Worm (Caenorhabditis elegans): ENCODE data around the gene saeg-1.
A peak's percentile ranks its signal among the peaks of the same experiment; 100 is the strongest.

The saeg-1 gene

DNA sequence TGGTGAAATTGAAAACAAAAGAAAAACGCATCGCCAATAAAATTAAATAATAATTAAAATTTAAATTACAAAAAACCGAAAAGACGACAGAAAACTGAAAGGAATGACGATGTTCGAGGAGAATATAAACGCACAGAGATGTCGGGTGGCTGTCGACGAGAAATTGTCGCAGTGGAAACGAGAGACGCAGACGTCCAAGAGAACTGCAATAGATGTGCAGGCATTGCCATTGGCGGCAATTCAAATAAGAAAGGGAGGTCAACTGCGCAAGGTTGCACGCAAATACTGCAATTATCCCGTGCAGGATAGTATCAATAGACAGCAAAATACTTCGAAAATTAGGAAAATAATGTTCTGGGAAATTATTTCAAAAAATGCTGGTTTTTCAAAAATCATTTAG lies 31.7 kb upstream of the saeg-1 start (continued):
- TF ChIP-seq ztf-11 (tag; optimal IDR thresholded peaks at IDR 0.05): peak; percentile 56 to 97
- TF ChIP-seq sox-4 (tag; optimal IDR thresholded peaks at IDR 0.05): peak; percentile 97
- peak; percentile 100 for TF ChIP-seq nhr-85 (tag)
- peak; percentile 99 for TF ChIP-seq xbp-1 (tag; optimal IDR thresholded peaks at IDR 0.05)
- peak; percentile 99 for TF ChIP-seq swsn-7 (tag; optimal IDR thresholded peaks at IDR 0.05)
- TF ChIP-seq blmp-1 (tag; optimal IDR thresholded peaks at IDR 0.05): peak; percentile 92
- TF ChIP-seq nhr-28 (tag; optimal IDR thresholded peaks at IDR 0.05): peak; percentile 51
- TF ChIP-seq lir-3 (tag; optimal IDR thresholded peaks at IDR 0.05; ENCODE audit: poor library complexity): peak; percentile 94
- peak; percentile 99 for TF ChIP-seq tbx-2 (tag; optimal IDR thresholded peaks at IDR 0.05)
- TF ChIP-seq aly-2 (tag; optimal IDR thresholded peaks at IDR 0.05): peak; percentile 92
- TF ChIP-seq nhr-90 (tag; optimal IDR thresholded peaks at IDR 0.05; ENCODE audit: poor library complexity): peak; percentile 99
- peak; percentile 98 for TF ChIP-seq ceh-8 (GFP tag; optimal IDR thresholded peaks at IDR 0.05)
- TF ChIP-seq hlh-4 (tag; optimal IDR thresholded peaks at IDR 0.05): peak; percentile 70
- TF ChIP-seq fkh-4 (tag; optimal IDR thresholded peaks at IDR 0.05; ENCODE audit: borderline replicate concordance): peak; percentile 88

- no peak for TF ChIP-seq pag-3 (tag; optimal IDR thresholded peaks at IDR 0.05; ENCODE audit: borderline replicate concordance, insufficient read depth)
Observed at ce11 chrV:10897106-10897171, 31.4 kb upstream of the saeg-1 start, which contains the start of gene sec-61.G. Gene sec-61.G (minus strand): TSS chrV:10897143.

- TF ChIP-seq elt-2 (tag; optimal IDR thresholded peaks at IDR 0.05) (no peak), efl-1 (optimal IDR thresholded peaks at IDR 0.05) (no peak), efl-1 (GFP tag; optimal IDR thresholded peaks at IDR 0.05 in 1 of 2) (peak in 1 of 2 experiments; percentile 90)
Observed at ce11 chrV:10896706-10897105, 31.2 kb upstream of the saeg-1 start.

ce11 chrV:10896295-10896694 lies 30.8 kb upstream of the saeg-1 start, which contains the start of gene F32D8.13:
Gene F32D8.13 (minus strand): TSS chrV:10896543.
- TF ChIP-seq fos-1 (tag; optimal IDR thresholded peaks at IDR 0.05): no peak
- TF ChIP-seq lsy-2 (tag; optimal IDR thresholded peaks at IDR 0.05): peak; percentile 12 to 20
- TF ChIP-seq grh-1 (GFP tag; IDR thresholded peaks at IDR 0.05): no peak
- TF ChIP-seq nhr-90 (tag; optimal IDR thresholded peaks at IDR 0.05; ENCODE audit: poor library complexity): peak; percentile 33
- peak; percentile 14 for TF ChIP-seq elt-2 (tag; optimal IDR thresholded peaks at IDR 0.05)
- TF ChIP-seq nhr-71 (tag; optimal IDR thresholded peaks at IDR 0.05): peak; percentile 40

DNA sequence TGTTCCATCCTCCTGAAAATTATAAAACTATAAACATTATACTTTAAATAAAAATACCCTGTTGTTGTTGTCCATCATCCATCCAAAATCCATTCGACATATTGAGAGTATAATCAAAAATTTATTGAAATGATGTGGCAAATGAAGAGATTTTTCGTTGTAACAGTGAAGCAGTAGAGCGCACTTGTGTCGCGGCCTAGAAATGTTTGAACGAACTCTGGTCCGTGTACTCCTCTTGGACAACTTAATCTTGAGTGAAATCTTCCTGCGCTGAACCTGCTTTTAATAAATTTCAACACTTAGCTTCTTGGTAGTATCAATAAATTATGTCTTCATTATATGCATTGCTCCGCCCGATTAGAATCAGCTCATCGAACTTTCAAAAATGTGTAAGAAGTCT lies 29.1 kb upstream of the saeg-1 start, which contains the start of the genes F32D8.14 and F32D8.5:
Gene F32D8.14 (minus strand): TSS at position 188 of the 400 bp plus-strand sequence.
Gene F32D8.5 (plus strand): TSS at position 200 of the 400 bp plus-strand sequence.
- peak; percentile 60 for TF ChIP-seq Y116A8C.19 (tag; optimal IDR thresholded peaks at IDR 0.05; ENCODE audit: borderline replicate concordance)
- peak; percentile 82 for TF ChIP-seq ztf-4 (tag; optimal IDR thresholded peaks at IDR 0.05)
- TF ChIP-seq lir-3 (tag; optimal IDR thresholded peaks at IDR 0.05; ENCODE audit: poor library complexity): peak; percentile 96
- no peak for TF ChIP-seq ets-5 (GFP tag; IDR thresholded peaks at IDR 0.05)
- TF ChIP-seq hlh-17 (GFP tag; optimal IDR thresholded peaks at IDR 0.05; ENCODE audit: borderline replicate concordance): no peak
- TF ChIP-seq ceh-8 (GFP tag; optimal IDR thresholded peaks at IDR 0.05): peak; percentile 51
- no peak for TF ChIP-seq ces-1 (GFP tag; optimal IDR thresholded peaks at IDR 0.05)
- peak; percentile 91 for TF ChIP-seq nhr-20 (tag; optimal IDR thresholded peaks at IDR 0.05)
- no peak for TF ChIP-seq zag-1 (tag; optimal IDR thresholded peaks at IDR 0.05)
- TF ChIP-seq tbx-2 (tag; optimal IDR thresholded peaks at IDR 0.05): peak; percentile 90
- peak; percentile 61 for TF ChIP-seq isw-1 (GFP tag; IDR thresholded peaks at IDR 0.05)
- no peak for TF ChIP-seq unc-30 (tag; optimal IDR thresholded peaks at IDR 0.05)
- peak; percentile 90 for TF ChIP-seq dsc-1 (tag; optimal IDR thresholded peaks at IDR 0.05)
- TF ChIP-seq lin-13 (GFP tag; optimal IDR thresholded peaks at IDR 0.05): peak; percentile 75
- peak; percentile 67 for TF ChIP-seq nhr-77 (tag; optimal IDR thresholded peaks at IDR 0.05)
- TF ChIP-seq mep-1 (tag; optimal IDR thresholded peaks at IDR 0.05): peak; percentile 89
- no peak for TF ChIP-seq hpl-2 (GFP tag; optimal IDR thresholded peaks at IDR 0.05)
- TF ChIP-seq skn-1 (tag; optimal IDR thresholded peaks at IDR 0.05): peak; percentile 79
- peak; percentile 9 for TF ChIP-seq hlh-4 (tag; optimal IDR thresholded peaks at IDR 0.05)
- TF ChIP-seq dpl-1 (GFP tag; optimal IDR thresholded peaks at IDR 0.05): peak; percentile 64 to 83 (median 77)
- peak; percentile 65 for TF ChIP-seq C04F5.9 (tag; optimal IDR thresholded peaks at IDR 0.05)
- no peak for TF ChIP-seq C34B4.2 (tag; optimal IDR thresholded peaks at IDR 0.05)
- no peak; the same call in 1 of the 2 replicates for TF ChIP-seq ceh-88 (GFP tag; IDR thresholded peaks at IDR 0.05)
- peak; percentile 89 for TF ChIP-seq nhr-47 (tag; optimal IDR thresholded peaks at IDR 0.05)
- TF ChIP-seq grh-1 (GFP tag; IDR thresholded peaks at IDR 0.05): peak; percentile 16; the same call in 1 of the 2 replicates
- peak; percentile 93 for TF ChIP-seq unc-130 (tag; optimal IDR thresholded peaks at IDR 0.05)
- TF ChIP-seq tlp-1 (tag; optimal IDR thresholded peaks at IDR 0.05): no peak
- TF ChIP-seq snu-23 (GFP tag; optimal IDR thresholded peaks at IDR 0.05): peak; percentile 93
- TF ChIP-seq nhr-237 (tag; optimal IDR thresholded peaks at IDR 0.05): peak; percentile 27
- TF ChIP-seq fkh-8 (tag; optimal IDR thresholded peaks at IDR 0.05): peak; percentile 84
